Worm (Caenorhabditis elegans) whole organism, L2 larva: ENCODE results near the gene F57G9.7.

Experiments
- R02D3.7 ChIP-seq: fragments of 150-350 bp; optimal IDR thresholded peaks from 2 replicates; lab custom pipeline; 2014; ENCODE audit warnings: missing biosample characterization, missing genetic modification characterization
- Y55F3AM.14 ChIP-seq: fragments of 200-800 bp; sonication (Bioruptor generic); optimal IDR thresholded peaks from 2 replicates; lab custom pipeline; 2018; ENCODE audit warnings: mild to moderate bottlenecking, missing genetic modification characterization, missing compliant biosample characterization
- ZK546.5 ChIP-seq: sonication (generic microtip); optimal IDR thresholded peaks from 2 replicates; lab custom pipeline; 2017; ENCODE audit warnings: missing biosample characterization, missing genetic modification characterization
- alr-1 ChIP-seq: fragments of 150-350 bp; optimal IDR thresholded peaks from 2 replicates; lab custom pipeline; 2014; ENCODE audit warnings: missing biosample characterization, missing genetic modification characterization
- aly-2 ChIP-seq: fragments of 150-350 bp; optimal IDR thresholded peaks from 2 replicates; lab custom pipeline; 2014; ENCODE audit warnings: missing biosample characterization, missing genetic modification characterization
- ama-1 ChIP-seq: fragments of 150-350 bp; optimal IDR thresholded peaks from 2 replicates; lab custom pipeline; 2018; ENCODE audit warnings: inconsistent platforms
- ceh-82 ChIP-seq: fragments of 150-350 bp; optimal IDR thresholded peaks from 2 replicates; lab custom pipeline; 2014; ENCODE audit warnings: missing biosample characterization, missing genetic modification characterization
- egl-27 ChIP-seq: sonication (generic microtip); optimal IDR thresholded peaks from 3 replicates; lab custom pipeline; 2017; ENCODE audit warnings: missing biosample characterization, missing genetic modification reagents, missing genetic modification characterization
- elt-3 ChIP-seq: sonication (generic microtip); optimal IDR thresholded peaks from 2 replicates; lab custom pipeline; 2017; ENCODE audit warnings: missing biosample characterization, missing genetic modification characterization
- gmeb-1 ChIP-seq: fragments of 150-350 bp; optimal IDR thresholded peaks from 2 replicates; lab custom pipeline; 2014; ENCODE audit warnings: missing biosample characterization, missing genetic modification characterization
- lin-11 ChIP-seq: fragments of 150-350 bp; sonication (generic microtip); optimal IDR thresholded peaks from 2 replicates; lab custom pipeline; 2014; ENCODE audit warnings: missing biosample characterization, missing genetic modification characterization, inconsistent platforms, mixed read lengths
- lin-13 ChIP-seq: fragments of 150-350 bp; optimal IDR thresholded peaks from 2 replicates; lab custom pipeline; 2014; ENCODE audit warnings: missing biosample characterization, missing genetic modification reagents, missing genetic modification characterization
- lin-39 ChIP-seq: fragments of 150-350 bp; optimal IDR thresholded peaks from 2 replicates; lab custom pipeline; 2014; ENCODE audit warnings: missing biosample characterization, missing genetic modification reagents, missing genetic modification characterization
- mab-5 ChIP-seq: fragments of 150-350 bp; optimal IDR thresholded peaks from 2 replicates; lab custom pipeline; 2014; ENCODE audit warnings: missing biosample characterization, missing genetic modification characterization
- mdl-1 ChIP-seq, 2 experiments: fragments of 150-350 bp in 1 of 2; sonication (generic microtip) in 1 of 2; optimal IDR thresholded peaks; 2 replicates each; lab custom pipeline; 2017; ENCODE audit warnings: missing biosample characterization in 2 of 2, missing genetic modification characterization in 2 of 2
- nhr-12 ChIP-seq: fragments of 150-350 bp; optimal IDR thresholded peaks from 2 replicates; lab custom pipeline; 2014; ENCODE audit warnings: missing biosample characterization, missing genetic modification characterization
- nhr-129 ChIP-seq: fragments of 150-350 bp; optimal IDR thresholded peaks from 2 replicates; lab custom pipeline; 2014; ENCODE audit warnings: missing biosample characterization, missing genetic modification characterization
- nhr-21 ChIP-seq: fragments of 150-350 bp; optimal IDR thresholded peaks from 2 replicates; lab custom pipeline; 2014; ENCODE audit warnings: missing biosample characterization, missing genetic modification characterization
- nhr-23 ChIP-seq: fragments of 150-350 bp; optimal IDR thresholded peaks from 2 replicates; lab custom pipeline; 2014; ENCODE audit warnings: missing biosample characterization, missing genetic modification reagents, missing genetic modification characterization
- nhr-237 ChIP-seq: fragments of 150-350 bp; optimal IDR thresholded peaks from 2 replicates; lab custom pipeline; 2014; ENCODE audit warnings: missing biosample characterization, missing genetic modification characterization
- nhr-6 ChIP-seq: fragments of 150-350 bp; optimal IDR thresholded peaks from 2 replicates; lab custom pipeline; 2014; ENCODE audit warnings: missing biosample characterization, missing genetic modification characterization
- nhr-77 ChIP-seq: fragments of 150-350 bp; optimal IDR thresholded peaks from 2 replicates; lab custom pipeline; 2014; ENCODE audit warnings: missing biosample characterization, missing genetic modification characterization
- peb-1 ChIP-seq: fragments of 150-350 bp; optimal IDR thresholded peaks from 2 replicates; lab custom pipeline; 2014; ENCODE audit warnings: missing biosample characterization, missing genetic modification characterization
- sem-4 ChIP-seq: fragments of 150-350 bp; optimal IDR thresholded peaks from 2 replicates; lab custom pipeline; 2014; ENCODE audit warnings: missing biosample characterization, missing genetic modification reagents, missing genetic modification characterization
- skn-1 ChIP-seq: sonication (generic microtip); optimal IDR thresholded peaks from 2 replicates; lab custom pipeline; 2017; ENCODE audit warnings: missing biosample characterization, missing genetic modification characterization
- sma-3 ChIP-seq: sonication (generic microtip); optimal IDR thresholded peaks from 2 replicates; lab custom pipeline; 2016; ENCODE audit warnings: missing genetic modification reagents, missing genetic modification characterization, missing compliant biosample characterization
- sma-9 ChIP-seq, 2 experiments: fragments of 150-350 bp in 1 of 2; sonication (generic microtip) in 1 of 2; optimal IDR thresholded peaks; 2 replicates each; lab custom pipeline; 2014 to 2016; ENCODE audit warnings: missing genetic modification characterization in 2 of 2, mild to moderate bottlenecking in 1 of 2, missing biosample characterization in 1 of 2, missing compliant biosample characterization in 1 of 2, missing genetic modification reagents in 1 of 2, moderate library complexity in 1 of 2
- snpc-4 ChIP-seq: fragments of 150-350 bp; optimal IDR thresholded peaks from 2 replicates; lab custom pipeline; 2014; ENCODE audit warnings: missing biosample characterization, missing genetic modification characterization
- unc-55 ChIP-seq: fragments of 150-350 bp; sonication (generic microtip); optimal IDR thresholded peaks from 3 replicates; lab custom pipeline; 2014; ENCODE audit warnings: missing biosample characterization, missing genetic modification reagents, missing genetic modification characterization
- zag-1 ChIP-seq: fragments of 150-350 bp; optimal IDR thresholded peaks from 2 replicates; lab custom pipeline; 2014; ENCODE audit warnings: missing biosample characterization, missing genetic modification characterization
- ztf-1 ChIP-seq: fragments of 200-800 bp; sonication (Bioruptor generic); conservative IDR thresholded peaks from 2 replicates; pipeline ENCODE4 v1.3.6; 2022; ENCODE audit warnings: missing genetic modification characterization, missing compliant biosample characterization
- ztf-11 ChIP-seq: sonication (generic microtip); optimal IDR thresholded peaks from 2 replicates; lab custom pipeline; 2017; ENCODE audit warnings: missing biosample characterization, missing genetic modification characterization
- ztf-4 ChIP-seq: fragments of 150-350 bp; optimal IDR thresholded peaks from 2 replicates; lab custom pipeline; 2014; ENCODE audit warnings: missing biosample characterization, missing genetic modification characterization

Gene F57G9.7

DNA sequence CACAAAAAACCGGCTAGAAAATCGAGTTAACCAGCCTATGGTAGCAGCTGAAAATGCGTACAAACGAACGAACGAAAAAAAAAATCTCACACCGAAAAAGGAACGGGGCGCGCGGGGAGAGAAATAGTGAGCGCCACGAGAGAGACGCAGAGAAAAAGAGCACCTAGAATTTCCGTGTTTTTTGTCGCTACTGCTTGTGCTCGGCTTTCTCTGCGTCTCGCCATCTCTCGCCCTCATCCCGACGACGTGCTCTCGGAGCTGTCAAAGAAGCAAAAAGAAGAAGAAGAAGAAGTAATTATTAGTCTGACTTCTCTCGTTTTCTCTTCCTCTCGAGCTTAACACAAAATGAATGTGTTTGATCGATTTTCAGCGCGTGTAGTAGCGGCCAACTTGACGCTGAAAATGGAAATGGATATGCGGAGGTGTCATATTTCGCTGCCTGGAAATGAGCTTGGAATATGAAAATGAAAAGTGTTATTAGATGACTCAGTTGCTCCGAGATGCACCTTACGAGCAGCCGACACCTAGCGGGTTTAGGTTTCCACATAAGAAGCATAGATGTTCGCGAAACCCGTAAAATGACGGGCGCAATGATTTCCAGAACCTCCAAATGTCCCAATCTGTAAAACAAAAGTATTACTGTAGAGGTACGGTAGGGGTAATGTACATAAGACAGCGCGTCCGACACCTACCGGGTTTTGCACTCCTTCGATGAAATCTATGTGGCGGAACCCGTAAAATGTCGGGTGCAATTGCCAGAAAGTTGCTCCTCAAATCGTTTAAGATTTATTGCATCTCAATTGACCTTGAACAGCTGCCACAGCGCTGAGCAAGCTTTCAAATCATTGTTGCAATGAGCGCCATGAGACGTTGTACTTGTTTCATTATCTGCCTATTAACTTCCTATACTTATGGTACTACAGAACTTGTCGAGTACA, 14.7 kb downstream of the F57G9.7 start, which contains the start of gene btb-14 (continued):
- TF ChIP-seq gmeb-1 (tag; lab: Kevin White, UChicago) (no peak), unc-55 (peak; percentile 67), snpc-4 (tag; lab: Kevin White, UChicago) (peak; percentile 90), nhr-23 (no peak)

- TF ChIP-seq peb-1 (tag; lab: Kevin White, UChicago) (no peak), ceh-82 (tag; lab: Kevin White, UChicago) (no peak), sma-9 (GFP tag; optimal IDR thresholded peaks at IDR 0.05; lab: Kevin White, UChicago) (no peak), sma-9 (tag; optimal IDR thresholded peaks at IDR 0.05; lab: Kevin White, UChicago) (no peak), ama-1 (no peak), gmeb-1 (tag; lab: Kevin White, UChicago) (no peak), mab-5 (tag; lab: Kevin White, UChicago) (no peak), ZK546.5 (tag; lab: Kevin White, UChicago) (no peak), sem-4 (tag; lab: Kevin White, UChicago) (no peak), snpc-4 (tag; lab: Kevin White, UChicago) (no peak), lin-13 (GFP tag; lab: Kevin White, UChicago) (no peak), ztf-1 (GFP tag; lab: Robert Waterston, UW) (no peak), alr-1 (no peak), ztf-4 (tag; lab: Kevin White, UChicago) (no peak), Y55F3AM.14 (GFP tag; lab: Kevin White, UChicago) (no peak), egl-27 (tag; lab: Kevin White, UChicago) (no peak), nhr-12 (tag; lab: Kevin White, UChicago) (no peak)
These were observed 16.7 kb downstream of the F57G9.7 start for ce11 chrII:12380888-12381287.

DNA sequence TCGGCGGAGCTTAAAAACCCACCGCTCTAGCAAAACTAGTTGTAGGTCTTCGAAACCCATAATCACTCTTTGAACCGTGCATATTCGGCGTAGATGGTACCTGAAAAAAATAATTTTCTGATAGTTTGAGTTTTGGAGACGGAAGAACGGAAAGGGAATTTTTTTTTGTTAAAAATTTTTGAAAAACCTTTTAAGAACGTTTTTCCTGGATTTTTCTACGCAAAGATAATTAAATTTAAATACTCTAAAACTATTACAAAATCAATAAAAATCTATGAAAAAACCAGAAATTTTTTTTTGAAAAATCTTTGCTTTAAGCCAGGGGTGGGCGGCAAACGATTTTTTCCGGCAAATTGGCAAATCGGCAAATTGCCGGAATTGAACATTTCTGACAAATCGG, 18.1 kb downstream of the F57G9.7 start, which contains the start of gene marc-5:
Gene marc-5, minus strand, starts transcription at position 101 of the 400 bp plus-strand sequence.
- TF ChIP-seq nhr-12 (tag; lab: Kevin White, UChicago) (no peak), nhr-21 (no peak), lin-11 (no peak), ztf-11 (tag; lab: Kevin White, UChicago) (no peak), ZK546.5 (tag; lab: Kevin White, UChicago) (no peak), sma-3 (GFP tag; lab: Kevin White, UChicago) (no peak), egl-27 (tag; lab: Kevin White, UChicago) (no peak), skn-1 (tag; lab: Kevin White, UChicago) (no peak), ztf-4 (tag; lab: Kevin White, UChicago) (no peak), lin-39 (tag; lab: Kevin White, UChicago) (no peak), sem-4 (tag; lab: Kevin White, UChicago) (no peak), mdl-1 (tag; optimal IDR thresholded peaks at IDR 0.05; lab: Kevin White, UChicago) (no peak)

DNA sequence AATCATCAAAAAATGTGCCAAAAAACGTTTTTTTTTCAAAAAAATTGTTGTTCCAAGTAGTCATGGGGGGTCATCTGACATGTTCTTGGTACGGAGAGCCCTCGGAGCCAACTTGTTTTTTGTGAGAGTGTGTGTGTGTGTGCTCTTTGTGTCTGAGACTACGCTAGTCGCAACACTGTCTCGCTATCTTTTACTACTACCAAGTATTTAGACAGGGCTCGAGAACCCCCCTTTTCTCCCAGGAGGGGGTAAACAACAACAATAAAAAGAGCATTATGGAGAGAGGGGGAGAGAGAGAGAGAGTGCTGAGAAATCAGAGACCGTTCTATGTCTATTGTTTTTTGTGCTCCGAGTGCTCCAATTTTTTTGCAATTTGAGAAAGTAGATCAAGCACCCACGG, 18.8 kb downstream of the F57G9.7 start:
- TF ChIP-seq elt-3 (tag; lab: Kevin White, UChicago) (no peak), nhr-129 (tag; lab: Kevin White, UChicago) (peak; percentile 59), nhr-21 (no peak)
- TF ChIP-seq, all 48 proteins: peak for 1

- TF ChIP-seq unc-55: peak; percentile 25
- TF ChIP-seq nhr-129 (tag; lab: Kevin White, UChicago): peak; percentile 32
- no peak for TF ChIP-seq nhr-77 (tag; lab: Kevin White, UChicago)
- TF ChIP-seq nhr-237 (tag; lab: Kevin White, UChicago): no peak
- no peak for TF ChIP-seq alr-1
- peak; percentile 50 for TF ChIP-seq zag-1 (tag; lab: Kevin White, UChicago)
- TF ChIP-seq, all 48 proteins: peak for 3
These were observed 23.6 kb downstream of the F57G9.7 start for ce11 chrII:12373921-12374320.

ce11 chrII:12369202-12369601, 28.4 kb downstream of the F57G9.7 start:
- no peak for TF ChIP-seq unc-55
- no peak for TF ChIP-seq nhr-6 (tag; lab: Kevin White, UChicago)
- TF ChIP-seq sem-4 (tag; lab: Kevin White, UChicago): no peak
- TF ChIP-seq nhr-129 (tag; lab: Kevin White, UChicago): no peak
- no peak for TF ChIP-seq R02D3.7 (tag; lab: Kevin White, UChicago)
- no peak for TF ChIP-seq aly-2
- TF ChIP-seq alr-1: no peak
- TF ChIP-seq, all 48 proteins: peak for 0
